Fruit fly (Drosophila melanogaster) whole organism, embryonic: ENCODE measurements around the gene Ada2a.

Source experiments
- Awh ChIP-seq: fragments of 200-800 bp; sonication (Bioruptor generic); IDR thresholded peaks from 2 replicates; pipeline ENCODE4, ENCODE4 v1.3.6; 2022; ENCODE audit warnings: missing biosample characterization, missing genetic modification characterization
- CG11085 ChIP-seq: fragments of 200-800 bp; sonication (Bioruptor generic); IDR thresholded peaks from 2 replicates; pipeline ENCODE4 v1.3.6; 2022; ENCODE audit warnings: missing biosample characterization, missing genetic modification characterization
- CG11093 ChIP-seq: fragments of 200-800 bp; sonication (Bioruptor generic); IDR thresholded peaks from 3 replicates; pipeline ENCODE4 v1.3.6; 2022; ENCODE audit warnings: missing biosample characterization, missing genetic modification characterization
- CG11247 ChIP-seq: fragments of 200-800 bp; sonication (Bioruptor generic); IDR thresholded peaks from 2 replicates; pipeline ENCODE4 v1.3.6; 2022; ENCODE audit warnings: missing biosample characterization, missing genetic modification characterization
- CG11695 ChIP-seq: fragments of 200-800 bp; sonication (Bioruptor generic); IDR thresholded peaks from 3 replicates; pipeline ENCODE4 v1.3.6; 2022; ENCODE audit warnings: missing biosample characterization, missing genetic modification characterization
- CG12155 ChIP-seq: fragments of 200-800 bp; sonication (Bioruptor generic); optimal IDR thresholded peaks from 3 replicates; lab custom pipeline; 2016; ENCODE audit warnings: missing biosample characterization, missing genetic modification characterization
- CG13624 ChIP-seq: fragments of 200-800 bp; sonication (Bioruptor generic); optimal IDR thresholded peaks from 2 replicates; lab custom pipeline; 2016; ENCODE audit warnings: missing biosample characterization, missing genetic modification characterization
- CG16813 ChIP-seq: fragments of 200-800 bp; sonication (Bioruptor generic); IDR thresholded peaks from 3 replicates; pipeline ENCODE4 v1.3.6; 2022; ENCODE audit warnings: missing biosample characterization, missing genetic modification characterization; ENCODE audit not compliant: partially characterized antibody
- CG30431 ChIP-seq: fragments of 200-800 bp; sonication (Bioruptor generic); optimal IDR thresholded peaks from 2 replicates; lab custom pipeline; 2017; ENCODE audit warnings: missing biosample characterization, missing genetic modification characterization
- CG34224 ChIP-seq: fragments of 200-800 bp; sonication (Bioruptor generic); IDR thresholded peaks from 3 replicates; pipeline ENCODE4 v1.3.6; 2022; ENCODE audit warnings: missing biosample characterization, missing genetic modification characterization; ENCODE audit not compliant: partially characterized antibody
- CG4730 ChIP-seq: fragments of 200-800 bp; sonication (Bioruptor generic); IDR thresholded peaks from 2 replicates; pipeline ENCODE4 v1.3.6; 2022; ENCODE audit warnings: missing biosample characterization, missing genetic modification characterization
- CG5245 ChIP-seq: fragments of 200-800 bp; sonication (Bioruptor generic); optimal IDR thresholded peaks from 3 replicates; lab custom pipeline; 2016; ENCODE audit warnings: missing biosample characterization, missing genetic modification characterization
- CG8765 ChIP-seq: fragments of 200-800 bp; sonication (Bioruptor generic); IDR thresholded peaks from 2 replicates; pipeline ENCODE4 v1.3.6; 2022; ENCODE audit warnings: missing biosample characterization, missing genetic modification characterization
- CG8924 ChIP-seq: fragments of 200-800 bp; optimal IDR thresholded peaks from 3 replicates; lab custom pipeline; 2019; ENCODE audit warnings: missing biosample characterization, mild to moderate bottlenecking, missing genetic modification characterization, moderate library complexity
- CG9215 ChIP-seq: fragments of 200-800 bp; sonication (Bioruptor generic); IDR thresholded peaks from 2 replicates; pipeline ENCODE4 v1.3.6; 2022; ENCODE audit warnings: missing biosample characterization, missing genetic modification characterization
- CG9727 ChIP-seq: fragments of 200-800 bp; sonication (Bioruptor generic); optimal IDR thresholded peaks from 3 replicates; lab custom pipeline; 2017; ENCODE audit warnings: missing biosample characterization, mild to moderate bottlenecking, missing genetic modification characterization
- Dbx ChIP-seq: fragments of 200-800 bp; sonication (Bioruptor generic); IDR thresholded peaks from 3 replicates; pipeline ENCODE4 v1.3.6; 2022; ENCODE audit warnings: missing biosample characterization, missing genetic modification characterization
- HLH54F ChIP-seq: fragments of 200-800 bp; sonication (Bioruptor generic); optimal IDR thresholded peaks from 3 replicates; lab custom pipeline; 2016; ENCODE audit warnings: missing biosample characterization, missing genetic modification characterization
- MBD-R2 ChIP-seq: fragments of 200-800 bp; sonication (Bioruptor generic); IDR thresholded peaks from 2 replicates; pipeline ENCODE4 v1.3.6; 2022; ENCODE audit warnings: missing biosample characterization, missing genetic modification characterization
- Med ChIP-seq: fragments of 200-800 bp; sonication (Bioruptor generic); peaks from one replicate; lab custom pipeline; 2016; ENCODE audit warnings: missing biosample characterization, missing genetic modification characterization, mild to moderate bottlenecking, inconsistent platforms, moderate library complexity
- Mes4 ChIP-seq: fragments of 200-800 bp; sonication (Bioruptor generic); optimal IDR thresholded peaks from 2 replicates; lab custom pipeline; 2016; ENCODE audit warnings: missing biosample characterization, missing genetic modification characterization
- NK7.1 ChIP-seq: fragments of 200-800 bp; sonication (Bioruptor generic); optimal IDR thresholded peaks from 3 replicates; lab custom pipeline; 2016; ENCODE audit warnings: missing biosample characterization, missing genetic modification characterization
- Oaz ChIP-seq: fragments of 200-800 bp; sonication (Bioruptor generic); IDR thresholded peaks from 2 replicates; pipeline ENCODE4 v1.3.6; 2022; ENCODE audit warnings: missing biosample characterization, missing genetic modification characterization
- Optix ChIP-seq: fragments of 200-800 bp; sonication (Bioruptor generic); IDR thresholded peaks from 3 replicates; pipeline ENCODE4 v1.3.6; 2022; ENCODE audit warnings: missing biosample characterization, missing genetic modification characterization
- Six4 ChIP-seq: fragments of 200-800 bp; sonication (Bioruptor generic); optimal IDR thresholded peaks from 2 replicates; lab custom pipeline; 2016; ENCODE audit warnings: missing biosample characterization, missing genetic modification characterization
- Sry-δ ChIP-seq: fragments of 200-800 bp; sonication (Bioruptor generic); optimal IDR thresholded peaks from 2 replicates; lab custom pipeline; 2016; ENCODE audit warnings: missing biosample characterization, missing genetic modification characterization
- Stat92E ChIP-seq, 3 experiments: fragments of >200 bp in 2 of 3; fragments of 200-800 bp in 1 of 3; sonication (Bioruptor generic) in 1 of 3; optimal IDR thresholded peaks; 2 replicates each; lab custom pipeline; 2017 to 2019; ENCODE audit warnings: missing biosample characterization in 3 of 3, missing genetic modification characterization in 3 of 3, mild to moderate bottlenecking in 1 of 3, moderate library complexity in 1 of 3
- Vsx1 ChIP-seq: fragments of 200-800 bp; sonication (Bioruptor generic); optimal IDR thresholded peaks from 2 replicates; lab custom pipeline; 2017; ENCODE audit warnings: missing biosample characterization, mild to moderate bottlenecking, missing genetic modification characterization, missing genetic modification reagents
- abd-A ChIP-seq: fragments of 200-800 bp; sonication (Bioruptor generic); optimal IDR thresholded peaks from 3 replicates; lab custom pipeline; 2019; ENCODE audit warnings: missing biosample characterization, mild to moderate bottlenecking, missing genetic modification characterization, moderate library complexity
- bab2 ChIP-seq: fragments of 200-800 bp; sonication (Bioruptor generic); optimal IDR thresholded peaks from 2 replicates; lab custom pipeline; 2016; ENCODE audit warnings: missing biosample characterization, missing genetic modification characterization
- chn ChIP-seq: fragments of 200-800 bp; sonication (Bioruptor generic); optimal IDR thresholded peaks from 2 replicates; lab custom pipeline; 2016; ENCODE audit warnings: missing biosample characterization, missing genetic modification characterization
- crol ChIP-seq: fragments of 200-800 bp; sonication (Bioruptor generic); IDR thresholded peaks from 2 replicates; pipeline ENCODE4 v1.3.6; 2022; ENCODE audit warnings: missing biosample characterization, missing genetic modification characterization
- dmrt99B ChIP-seq: fragments of 200-800 bp; sonication (Bioruptor generic); optimal IDR thresholded peaks from 2 replicates; lab custom pipeline; 2018; ENCODE audit warnings: missing biosample characterization, mild to moderate bottlenecking, missing genetic modification characterization, moderate library complexity
- emc ChIP-seq: fragments of 200-800 bp; sonication (Bioruptor generic); optimal IDR thresholded peaks from 2 replicates; lab custom pipeline; 2016; ENCODE audit warnings: missing biosample characterization, missing genetic modification characterization
- eve ChIP-seq, 2 experiments: fragments of >200 bp; optimal IDR thresholded peaks; 2 replicates each; lab custom pipeline; 2017; ENCODE audit warnings: missing biosample characterization in 2 of 2, missing genetic modification characterization in 2 of 2
- exex ChIP-seq: fragments of 200-800 bp; sonication (Bioruptor generic); optimal IDR thresholded peaks from 4 replicates; lab custom pipeline; 2018; ENCODE audit warnings: missing biosample characterization, mild to moderate bottlenecking, missing genetic modification characterization, moderate library complexity
- fd64A ChIP-seq: fragments of 200-800 bp; sonication (Bioruptor generic); optimal IDR thresholded peaks from 3 replicates; lab custom pipeline; 2018; ENCODE audit warnings: missing biosample characterization, mild to moderate bottlenecking, missing genetic modification characterization
- fd96Cb ChIP-seq: fragments of 200-800 bp; sonication (Bioruptor generic); optimal IDR thresholded peaks from 2 replicates; lab custom pipeline; 2018; ENCODE audit warnings: missing biosample characterization, mild to moderate bottlenecking, missing genetic modification characterization, moderate library complexity
- gce ChIP-seq: fragments of 200-800 bp; sonication (Bioruptor generic); IDR thresholded peaks from 3 replicates; pipeline ENCODE4 v1.3.6; 2022; ENCODE audit warnings: missing biosample characterization, missing genetic modification characterization
- gsb-n ChIP-seq: fragments of 200-800 bp; sonication (Bioruptor generic); optimal IDR thresholded peaks from 3 replicates; lab custom pipeline; 2018; ENCODE audit warnings: missing biosample characterization, mild to moderate bottlenecking, missing genetic modification characterization
- jumu ChIP-seq: fragments of 200-800 bp; sonication (Bioruptor generic); optimal IDR thresholded peaks from 3 replicates; lab custom pipeline; 2016; ENCODE audit warnings: missing biosample characterization, missing genetic modification characterization
- lbe ChIP-seq: fragments of 200-800 bp; sonication (Bioruptor generic); optimal IDR thresholded peaks from 2 replicates; lab custom pipeline; 2016; ENCODE audit warnings: missing biosample characterization, mild to moderate bottlenecking, missing genetic modification characterization
- lmd ChIP-seq: fragments of 200-800 bp; sonication (Bioruptor generic); IDR thresholded peaks from 2 replicates; pipeline ENCODE4 v1.3.6; 2022; ENCODE audit warnings: missing biosample characterization, missing genetic modification characterization
- nmo ChIP-seq: fragments of 200-800 bp; sonication (Bioruptor generic); optimal IDR thresholded peaks from 2 replicates; lab custom pipeline; 2018; ENCODE audit warnings: missing biosample characterization, mild to moderate bottlenecking, missing genetic modification characterization, moderate library complexity
- odd ChIP-seq: fragments of 200-800 bp; sonication (Bioruptor generic); optimal IDR thresholded peaks from 2 replicates; lab custom pipeline; 2017; ENCODE audit warnings: missing biosample characterization, mild to moderate bottlenecking, missing genetic modification characterization
- p53 ChIP-seq: fragments of 200-800 bp; sonication (Bioruptor generic); optimal IDR thresholded peaks from 2 replicates; lab custom pipeline; 2016; ENCODE audit warnings: missing biosample characterization, missing genetic modification characterization
- ro ChIP-seq: fragments of 200-800 bp; sonication (Bioruptor generic); IDR thresholded peaks from 2 replicates; pipeline ENCODE4 v1.3.6; 2022; ENCODE audit warnings: missing biosample characterization, missing genetic modification characterization
- tio ChIP-seq: fragments of 200-800 bp; sonication (Bioruptor generic); optimal IDR thresholded peaks from 2 replicates; lab custom pipeline; 2017; ENCODE audit warnings: missing biosample characterization, missing genetic modification characterization, inconsistent platforms
- tll ChIP-seq, 2 experiments: fragments of 200-800 bp in 1 of 2; fragments of >200 bp in 1 of 2; sonication (Bioruptor generic) in 1 of 2; optimal IDR thresholded peaks; 2 replicates each; lab custom pipeline; 2017 to 2019; ENCODE audit warnings: missing biosample characterization in 2 of 2, missing genetic modification characterization in 2 of 2, mild to moderate bottlenecking in 1 of 2, moderate library complexity in 1 of 2
- vnd ChIP-seq: fragments of 200-800 bp; sonication (Bioruptor generic); IDR thresholded peaks from 3 replicates; pipeline ENCODE4 v1.3.6; 2022; ENCODE audit warnings: missing biosample characterization, missing genetic modification characterization; ENCODE audit not compliant: partially characterized antibody

Gene Ada2a

DNA sequence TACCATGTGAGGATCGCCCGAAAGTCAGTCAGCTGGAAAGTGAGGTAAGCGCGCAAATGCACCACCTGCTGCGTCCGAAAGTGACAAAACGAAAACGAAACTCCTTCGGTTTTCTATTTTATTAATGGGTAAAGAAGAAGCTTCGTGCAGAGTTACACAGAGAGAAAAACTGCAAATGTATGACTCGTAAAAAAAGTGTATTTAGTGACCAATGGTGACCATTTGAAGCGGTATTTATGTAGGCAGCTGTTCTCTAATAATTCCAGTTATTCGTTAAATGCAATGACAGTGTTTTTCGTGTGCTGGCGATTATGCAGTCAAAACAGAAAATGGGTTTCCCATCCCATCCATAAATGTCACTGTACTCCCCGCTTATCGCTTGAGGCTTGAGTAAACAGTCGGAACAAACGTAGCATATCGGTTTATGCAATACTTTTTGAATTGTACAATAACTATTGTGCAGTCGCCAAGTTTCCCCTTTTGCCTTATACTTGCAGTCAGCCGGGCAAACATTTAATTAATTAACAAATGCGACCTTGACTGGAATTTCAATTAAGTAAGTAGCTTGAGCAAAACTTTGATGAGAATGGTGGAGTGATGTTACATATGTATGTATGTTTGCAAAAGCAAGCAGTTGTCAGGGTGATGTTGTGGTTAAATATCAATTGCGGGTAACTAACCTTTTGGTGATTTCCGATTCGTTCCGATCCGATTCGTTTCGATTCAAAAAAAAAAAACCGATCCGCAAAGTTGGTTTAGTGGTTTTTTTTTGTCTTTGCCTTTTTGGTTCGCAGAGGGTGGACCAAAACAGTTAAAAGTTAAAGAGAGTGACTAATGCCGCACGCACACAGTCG is 42.4 kb upstream of the Ada2a start (continued):
- TF ChIP-seq eve (GFP tag; optimal IDR thresholded peaks at IDR 0.05; lab: Kevin White, UChicago) (peak in 1 of 2 experiments; percentile 23), odd (GFP tag; lab: Kevin White, UChicago) (no peak), Oaz (GFP tag; lab: Robert Waterston, UW) (no peak), lbe (no peak), tll (GFP tag; optimal IDR thresholded peaks at IDR 0.05; lab: Kevin White, UChicago) (no peak), CG4730 (no peak), CG8924 (tag; lab: Kevin White, UChicago) (peak; percentile 12), Awh (GFP tag; lab: Robert Waterston, UW) (no peak), CG13624 (no peak), fd64A (GFP tag; lab: Kevin White, UChicago) (no peak), HLH54F (no peak), fd96Cb (tag; lab: Kevin White, UChicago) (no peak), Six4 (GFP tag; lab: Kevin White, UChicago) (no peak), tio (GFP tag; lab: Kevin White, UChicago) (no peak), exex (no peak), CG16813 (no peak), vnd (GFP tag; lab: Robert Waterston, UW) (no peak), CG9727 (GFP tag; lab: Kevin White, UChicago) (no peak), CG8765 (GFP tag; lab: Robert Waterston, UW) (no peak), CG11695 (GFP tag; lab: Robert Waterston, UW) (0 out of 3 replicates have a peak, but pooled peaks have one; percentile 12), nmo (GFP tag; lab: Kevin White, UChicago) (peak; percentile 21), Med (GFP tag; lab: Kevin White, UChicago) (peak; percentile 70), abd-A (tag; lab: Kevin White, UChicago) (no peak), jumu (peak; percentile 0), gsb-n (tag; lab: Kevin White, UChicago) (no peak), crol (GFP tag; lab: Robert Waterston, UW) (no peak), CG9215 (GFP tag; lab: Robert Waterston, UW) (no peak), CG5245 (GFP tag; lab: Kevin White, UChicago) (no peak), Optix (GFP tag; lab: Robert Waterston, UW) (peak; percentile 28; the same call in 1 of the 3 replicates), gce (GFP tag; lab: Robert Waterston, UW) (no peak), CG11093 (no peak), Vsx1 (GFP tag; lab: Kevin White, UChicago) (no peak), bab2 (GFP tag; lab: Kevin White, UChicago) (no peak), CG34224 (GFP tag; lab: Robert Waterston, UW) (no peak), NK7.1 (GFP tag; lab: Kevin White, UChicago) (no peak), CG30431 (GFP tag; lab: Kevin White, UChicago) (no peak), CG11085 (GFP tag; lab: Robert Waterston, UW) (no peak), Dbx (no peak), Mes4 (GFP tag; lab: Kevin White, UChicago) (peak; percentile 5), lmd (GFP tag; lab: Robert Waterston, UW) (0 out of 2 replicates have a peak, but pooled peaks have one; percentile 10), ro (GFP tag; lab: Robert Waterston, UW) (no peak), emc (no peak), Stat92E (GFP tag; optimal IDR thresholded peaks at IDR 0.05; lab: Kevin White, UChicago) (no peak), p53 (GFP tag; lab: Kevin White, UChicago) (no peak), chn (no peak), dmrt99B (tag; lab: Kevin White, UChicago) (peak; percentile 17), CG11247 (no peak), Sry-δ (GFP tag; lab: Kevin White, UChicago) (no peak), CG12155 (no peak), MBD-R2 (GFP tag; lab: Robert Waterston, UW) (no peak)
